Worm (Caenorhabditis elegans) whole organism, L4 larva: Measurements from ENCODE around the gene cgp-1.

Experiments
- F10B5.3 ChIP-seq: sonication (generic microtip); optimal IDR thresholded peaks from 2 replicates; lab custom pipeline; 2016; ENCODE audit warnings: mild to moderate bottlenecking, missing genetic modification characterization, missing compliant biosample characterization
- ceh-82 ChIP-seq: sonication (generic microtip); optimal IDR thresholded peaks from 2 replicates; lab custom pipeline; 2017; ENCODE audit warnings: missing biosample characterization, missing genetic modification characterization
- nhr-237 ChIP-seq: sonication (generic microtip); optimal IDR thresholded peaks from 2 replicates; lab custom pipeline; 2017; ENCODE audit warnings: missing biosample characterization, missing genetic modification characterization
- nhr-28 ChIP-seq: fragments of 150-350 bp; optimal IDR thresholded peaks from 2 replicates; lab custom pipeline; 2014; ENCODE audit warnings: missing biosample characterization, missing genetic modification characterization
- unc-62 ChIP-seq, 3 experiments: fragments of 150-350 bp in 1 of 3; sonication (generic microtip); optimal IDR thresholded peaks in 2 of 3; peaks in 1 of 3; 1 replicate in 1 of 3; 2 replicates in 2 of 3; lab custom pipeline; 2014 to 2017; ENCODE audit warnings: missing biosample characterization in 3 of 3, missing genetic modification characterization in 3 of 3, missing genetic modification reagents in 3 of 3, missing genotype in 1 of 3
- zfp-2 ChIP-seq: sonication (generic microtip); optimal IDR thresholded peaks from 2 replicates; lab custom pipeline; 2016; ENCODE audit warnings: mild to moderate bottlenecking, missing genetic modification characterization, missing compliant biosample characterization
- zfp-3 ChIP-seq: fragments of 200-800 bp; sonication (Bioruptor generic); conservative IDR thresholded peaks from 2 replicates; pipeline ENCODE4 v1.3.6; 2022; ENCODE audit warnings: missing genetic modification reagents, missing genetic modification characterization, missing compliant biosample characterization
- ztf-11 ChIP-seq: fragments of 150-350 bp; optimal IDR thresholded peaks from 2 replicates; lab custom pipeline; 2014; ENCODE audit warnings: missing biosample characterization, missing genetic modification characterization

DNA sequence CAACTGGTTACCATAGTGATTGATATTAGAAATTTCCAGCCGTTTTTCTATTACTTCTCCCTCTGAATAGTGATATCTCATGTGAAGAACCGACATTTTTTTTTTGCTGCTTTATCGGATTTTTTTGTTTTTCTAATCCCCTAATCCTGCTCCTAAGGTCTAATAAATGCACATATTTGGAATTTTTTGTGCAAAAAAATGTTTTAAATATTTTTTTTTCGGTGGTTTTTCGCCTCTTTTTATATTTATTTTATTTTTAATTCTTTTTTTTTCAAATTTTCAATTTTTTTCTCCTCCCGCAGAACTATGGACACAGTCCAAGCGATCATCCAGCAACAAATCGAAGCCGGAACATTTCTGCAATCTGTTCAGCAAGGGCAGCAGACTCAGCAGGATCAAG lies 44.1 kb upstream of the cgp-1 start, which contains the start of gene Y108G3AL.2:
- TF ChIP-seq ztf-11 (tag; lab: Kevin White, UChicago) = no peak
- TF ChIP-seq F10B5.3 = no peak
- no peak for TF ChIP-seq nhr-237 (tag; lab: Kevin White, UChicago)
- no peak for TF ChIP-seq nhr-28 (tag; lab: Kevin White, UChicago)
- no peak for TF ChIP-seq unc-62 (GFP tag; optimal IDR thresholded peaks at IDR 0.05 in 1 of 2; lab: Kevin White, UChicago)
- TF ChIP-seq unc-62 (tag; optimal IDR thresholded peaks at IDR 0.05; lab: Kevin White, UChicago) = no peak
- TF ChIP-seq zfp-3 (GFP tag; lab: Robert Waterston, UW) = no peak
- no peak for TF ChIP-seq zfp-2 (tag; lab: Kevin White, UChicago)
- no peak for TF ChIP-seq ceh-82 (tag; lab: Kevin White, UChicago)
